Fruit fly (Drosophila melanogaster): ENCODE results near the gene CG14969.

The CG14969 gene

DNA sequence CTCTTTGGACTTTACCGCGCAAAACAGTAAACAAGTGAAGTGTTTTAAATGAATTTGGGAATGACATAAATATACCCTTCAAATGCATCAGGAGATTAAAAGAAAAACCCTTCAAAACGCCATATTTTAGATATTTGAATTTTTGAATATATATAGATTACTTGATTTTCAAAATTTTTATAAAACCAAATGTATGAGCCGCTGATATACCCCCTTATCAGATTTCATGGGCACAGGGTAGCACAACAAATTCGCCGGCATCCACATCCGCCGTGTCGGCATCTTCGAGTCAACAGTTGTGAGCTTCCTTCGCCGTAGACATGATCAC lies 43.2 kb upstream of the CG14969 start, which contains the start of gene Ids (continued):
- TF ChIP-seq ssp (GFP tag; IDR thresholded peaks at IDR 0.05): 0 out of 2 replicates have a peak, but pooled peaks have one; percentile 26
- no peak for TF ChIP-seq CG17568 (GFP tag; optimal IDR thresholded peaks at IDR 0.05)
- TF ChIP-seq Poxn (GFP tag; IDR thresholded peaks at IDR 0.05): no peak
- TF ChIP-seq Ada2b (GFP tag; IDR thresholded peaks at IDR 0.05): peak; percentile 78
- peak; percentile 63 for TF ChIP-seq caup (GFP tag; optimal IDR thresholded peaks at IDR 0.05; ENCODE audit: severe bottlenecking)
- peak; percentile 58 for TF ChIP-seq org-1 (GFP tag; optimal IDR thresholded peaks at IDR 0.05)
- TF ChIP-seq sug (tag; optimal IDR thresholded peaks at IDR 0.05): peak; percentile 5
- TF ChIP-seq tgo (GFP tag; IDR thresholded peaks at IDR 0.05): peak; percentile 81; the same call in 2 of the 3 replicates
- TF ChIP-seq CG10147 (GFP tag; optimal IDR thresholded peaks at IDR 0.05): peak; percentile 28
- no peak for TF ChIP-seq vnd (GFP tag; IDR thresholded peaks at IDR 0.05; ENCODE audit: partially characterized antibody)
- peak; percentile 77; the same call in 2 of the 3 replicates for TF ChIP-seq CG11695 (GFP tag; IDR thresholded peaks at IDR 0.05)
- TF ChIP-seq dm (GFP tag; optimal IDR thresholded peaks at IDR 0.05): no peak
- peak; percentile 80 for TF ChIP-seq seq (GFP tag; IDR thresholded peaks at IDR 0.05)
- TF ChIP-seq CG5180 (GFP tag; optimal IDR thresholded peaks at IDR 0.05): no peak
- peak; percentile 84 for TF ChIP-seq Med (GFP tag)
- peak; percentile 71 for TF ChIP-seq CG12391 (tag; optimal IDR thresholded peaks at IDR 0.05)
- TF ChIP-seq CG7372 (GFP tag; IDR thresholded peaks at IDR 0.05): peak; percentile 65
- peak; percentile 83 for TF ChIP-seq dmrt99B (tag; optimal IDR thresholded peaks at IDR 0.05)
- no peak for TF ChIP-seq eve (GFP tag; optimal IDR thresholded peaks at IDR 0.05)
- peak; percentile 26 for TF ChIP-seq CG12155 (GFP tag; optimal IDR thresholded peaks at IDR 0.05)
- TF ChIP-seq tx (GFP tag; optimal IDR thresholded peaks at IDR 0.05): no peak
- TF ChIP-seq gro (GFP tag; optimal IDR thresholded peaks at IDR 0.05): peak; percentile 50
- no peak for TF ChIP-seq CG2129 (GFP tag; IDR thresholded peaks at IDR 0.05; ENCODE audit: partially characterized antibody)
- TF ChIP-seq mam (GFP tag; optimal IDR thresholded peaks at IDR 0.05): peak; percentile 39
- no peak for TF ChIP-seq sqz (GFP tag; optimal IDR thresholded peaks at IDR 0.05)
- TF ChIP-seq Nf-YA (GFP tag; IDR thresholded peaks at IDR 0.05): peak; percentile 52; the same call in 1 of the 2 replicates
- peak; percentile 77 for TF ChIP-seq CG2712 (tag; optimal IDR thresholded peaks at IDR 0.05)
- peak; percentile 61; the same call in 1 of the 3 replicates for TF ChIP-seq gce (GFP tag; IDR thresholded peaks at IDR 0.05)
- peak; percentile 60 for TF ChIP-seq odd (GFP tag; optimal IDR thresholded peaks at IDR 0.05)
- peak; percentile 58 for TF ChIP-seq Chrac-16 (GFP tag; optimal IDR thresholded peaks at IDR 0.05)
- peak; percentile 45 for TF ChIP-seq CG4404 (GFP tag; IDR thresholded peaks at IDR 0.05)
- no peak for TF ChIP-seq CG7963 (GFP tag; IDR thresholded peaks at IDR 0.05; ENCODE audit: partially characterized antibody)
- peak; percentile 23 for TF ChIP-seq slp2 (GFP tag; optimal IDR thresholded peaks at IDR 0.05)
- TF ChIP-seq CG2678 (tag; optimal IDR thresholded peaks at IDR 0.05): peak; percentile 76
- TF ChIP-seq hb (GFP tag; IDR thresholded peaks at IDR 0.05; ENCODE audit: partially characterized antibody): no peak
- TF ChIP-seq CG18476 (GFP tag; optimal IDR thresholded peaks at IDR 0.05): peak; percentile 28
- TF ChIP-seq Rx (GFP tag; IDR thresholded peaks at IDR 0.05): peak; percentile 50; the same call in 1 of the 2 replicates
- peak; percentile 71 for TF ChIP-seq fd96Cb (tag; optimal IDR thresholded peaks at IDR 0.05)
- TF ChIP-seq Aef1 (GFP tag; IDR thresholded peaks at IDR 0.05): peak; percentile 73; the same call in 2 of the 3 replicates
- no peak for TF ChIP-seq CG9609 (GFP tag; optimal IDR thresholded peaks at IDR 0.05)
- TF ChIP-seq CG4617 (GFP tag; optimal IDR thresholded peaks at IDR 0.05; ENCODE audit: borderline replicate concordance): no peak
- peak; percentile 6 for TF ChIP-seq CG10462 (GFP tag; optimal IDR thresholded peaks at IDR 0.05)
- TF ChIP-seq kay (GFP tag; optimal IDR thresholded peaks at IDR 0.05): no peak
- peak; percentile 34; the same call in 1 of the 3 replicates for TF ChIP-seq CG11560 (tag; IDR thresholded peaks at IDR 0.05)
- TF ChIP-seq sisA (GFP tag; IDR thresholded peaks at IDR 0.05): peak; percentile 67
- peak; percentile 73 for TF ChIP-seq esg (GFP tag; conservative IDR thresholded peaks at IDR 0.05)
- peak; percentile 67 for TF ChIP-seq CG17829 (tag; optimal IDR thresholded peaks at IDR 0.05)
- no peak for TF ChIP-seq HLH4C (GFP tag; IDR thresholded peaks at IDR 0.05; ENCODE audit: partially characterized antibody)
- peak; percentile 38 for TF ChIP-seq CG9215 (GFP tag; IDR thresholded peaks at IDR 0.05)
- TF ChIP-seq lov (optimal IDR thresholded peaks at IDR 0.05): no peak
- TF ChIP-seq lov (GFP tag; IDR thresholded peaks at IDR 0.05): peak; percentile 72; the same call in 1 of the 3 replicates
